Fruit fly (Drosophila melanogaster) whole organism, embryonic: ENCODE measurements around the gene mRpS33.
A peak's percentile ranks its signal among the peaks of the same experiment; 100 is the strongest.

Experiments used
- Atf6 ChIP-seq: fragments of 200-800 bp; sonication (Bioruptor generic); IDR thresholded peaks from 2 replicates; pipeline ENCODE4 v1.3.6; 2022; ENCODE audit warnings: missing biosample characterization, missing genetic modification characterization
- BEAF-32 ChIP-seq: fragments of 200-800 bp; sonication (Bioruptor generic); optimal IDR thresholded peaks from 3 replicates; lab custom pipeline; 2017; ENCODE audit warnings: missing biosample characterization, missing genetic modification characterization, mild to moderate bottlenecking, moderate library complexity, missing genetic modification reagents
- Blimp-1 ChIP-seq: fragments of 200-800 bp; sonication (Bioruptor generic); optimal IDR thresholded peaks from 3 replicates; lab custom pipeline; 2018; ENCODE audit warnings: missing biosample characterization, missing genetic modification characterization, mild to moderate bottlenecking, moderate library complexity, missing genetic modification reagents
- CG11696 ChIP-seq: fragments of 200-800 bp; sonication (Bioruptor generic); IDR thresholded peaks from 2 replicates; pipeline ENCODE4 v1.3.6; 2022; ENCODE audit warnings: missing biosample characterization, missing genetic modification characterization
- CG12104 ChIP-seq: fragments of 200-800 bp; sonication (Bioruptor generic); optimal IDR thresholded peaks from 3 replicates; lab custom pipeline; 2016; ENCODE audit warnings: missing biosample characterization, missing genetic modification characterization
- CG13775 ChIP-seq: fragments of 200-800 bp; sonication (Bioruptor generic); optimal IDR thresholded peaks from 3 replicates; lab custom pipeline; 2017; ENCODE audit warnings: missing biosample characterization, mild to moderate bottlenecking, missing genetic modification characterization
- CG15514 ChIP-seq: fragments of 200-800 bp; sonication (Bioruptor generic); optimal IDR thresholded peaks from 3 replicates; lab custom pipeline; 2017; ENCODE audit warnings: missing biosample characterization, missing genetic modification characterization, mild to moderate bottlenecking, moderate library complexity, missing genetic modification reagents
- CG15601 ChIP-seq: fragments of 200-800 bp; sonication (Bioruptor generic); optimal IDR thresholded peaks from 3 replicates; lab custom pipeline; 2019; ENCODE audit warnings: missing biosample characterization, mild to moderate bottlenecking, missing genetic modification characterization, moderate library complexity
- CG1603 ChIP-seq: fragments of 200-800 bp; sonication (Bioruptor generic); optimal IDR thresholded peaks from 2 replicates; lab custom pipeline; 2019; ENCODE audit warnings: missing biosample characterization, mild to moderate bottlenecking, missing genetic modification characterization, moderate library complexity
- CG16815 ChIP-seq: fragments of 200-800 bp; sonication (Bioruptor generic); optimal IDR thresholded peaks from 3 replicates; lab custom pipeline; 2017; ENCODE audit warnings: missing biosample characterization, mild to moderate bottlenecking, missing genetic modification characterization
- CG16863 ChIP-seq: fragments of 200-800 bp; sonication (Bioruptor generic); optimal IDR thresholded peaks from 3 replicates; lab custom pipeline; 2016; ENCODE audit warnings: missing biosample characterization, missing genetic modification characterization
- CG17359 ChIP-seq: fragments of 200-800 bp; sonication (Bioruptor generic); optimal IDR thresholded peaks from 3 replicates; lab custom pipeline; 2018; ENCODE audit warnings: missing biosample characterization, mild to moderate bottlenecking, missing genetic modification characterization, moderate library complexity
- CG18599 ChIP-seq: fragments of 200-800 bp; sonication (Bioruptor generic); optimal IDR thresholded peaks from 3 replicates; lab custom pipeline; 2017; ENCODE audit warnings: missing biosample characterization, missing genetic modification characterization, mild to moderate bottlenecking, moderate library complexity, missing genetic modification reagents
- CG30020 ChIP-seq: fragments of 200-800 bp; optimal IDR thresholded peaks from 2 replicates; lab custom pipeline; 2019; ENCODE audit warnings: missing biosample characterization, mild to moderate bottlenecking, missing genetic modification characterization, moderate library complexity
- CG31365 ChIP-seq: fragments of 200-800 bp; sonication (Bioruptor generic); optimal IDR thresholded peaks from 2 replicates; lab custom pipeline; 2018; ENCODE audit warnings: missing biosample characterization, mild to moderate bottlenecking, missing genetic modification characterization
- CG31388 ChIP-seq: fragments of 200-800 bp; sonication (Bioruptor generic); optimal IDR thresholded peaks from 2 replicates; lab custom pipeline; 2016; ENCODE audit warnings: missing biosample characterization, missing genetic modification characterization
- CG32532 ChIP-seq: fragments of 200-800 bp; sonication (Bioruptor generic); IDR thresholded peaks from 2 replicates; pipeline ENCODE4 v1.3.6; 2022; ENCODE audit warnings: missing biosample characterization, missing genetic modification characterization
- CG3407 ChIP-seq: fragments of 200-800 bp; sonication (Bioruptor generic); optimal IDR thresholded peaks from 2 replicates; lab custom pipeline; 2018; ENCODE audit warnings: missing biosample characterization, mild to moderate bottlenecking, missing genetic modification characterization
- CG34224 ChIP-seq: fragments of 200-800 bp; sonication (Bioruptor generic); IDR thresholded peaks from 3 replicates; pipeline ENCODE4 v1.3.6; 2022; ENCODE audit warnings: missing biosample characterization, missing genetic modification characterization; ENCODE audit not compliant: partially characterized antibody
- CG6765 ChIP-seq: fragments of 200-800 bp; sonication (Bioruptor generic); optimal IDR thresholded peaks from 3 replicates; lab custom pipeline; 2017; ENCODE audit warnings: missing biosample characterization, mild to moderate bottlenecking, missing genetic modification characterization
- CG7556 ChIP-seq: fragments of 200-800 bp; sonication (Bioruptor generic); optimal IDR thresholded peaks from 2 replicates; lab custom pipeline; 2017; ENCODE audit warnings: missing biosample characterization, mild to moderate bottlenecking, missing genetic modification characterization
- Dek ChIP-seq: fragments of 200-800 bp; sonication (Bioruptor generic); optimal IDR thresholded peaks from 3 replicates; lab custom pipeline; 2019; ENCODE audit warnings: missing biosample characterization, mild to moderate bottlenecking, missing genetic modification characterization, moderate library complexity
- Dip3 ChIP-seq: fragments of 200-800 bp; sonication (Bioruptor generic); optimal IDR thresholded peaks from 3 replicates; lab custom pipeline; 2016; ENCODE audit warnings: missing biosample characterization, missing genetic modification characterization
- Elba2 ChIP-seq: fragments of 200-800 bp; sonication (Bioruptor generic); optimal IDR thresholded peaks from 3 replicates; lab custom pipeline; 2016; ENCODE audit warnings: missing biosample characterization, missing genetic modification characterization
- Lim3 ChIP-seq: fragments of 200-800 bp; sonication (Bioruptor generic); IDR thresholded peaks from 2 replicates; pipeline ENCODE4 v1.3.6; 2022; ENCODE audit warnings: missing biosample characterization, missing genetic modification characterization
- MTF-1 ChIP-seq: fragments of 200-800 bp; sonication (Bioruptor generic); optimal IDR thresholded peaks from 2 replicates; lab custom pipeline; 2018; ENCODE audit warnings: missing biosample characterization, mild to moderate bottlenecking, missing genetic modification characterization, borderline replicate concordance
- Meics ChIP-seq: fragments of 200-800 bp; sonication (Bioruptor generic); optimal IDR thresholded peaks from 2 replicates; lab custom pipeline; 2017; ENCODE audit warnings: missing biosample characterization, mild to moderate bottlenecking, missing genetic modification characterization
- Oaz ChIP-seq: fragments of 200-800 bp; sonication (Bioruptor generic); IDR thresholded peaks from 2 replicates; pipeline ENCODE4 v1.3.6; 2022; ENCODE audit warnings: missing biosample characterization, missing genetic modification characterization
- Opbp ChIP-seq: fragments of 200-800 bp; sonication (Bioruptor generic); IDR thresholded peaks from 3 replicates; pipeline ENCODE4 v1.3.6; 2022; ENCODE audit warnings: missing biosample characterization, missing genetic modification characterization; ENCODE audit not compliant: partially characterized antibody
- abd-A ChIP-seq: fragments of 200-800 bp; sonication (Bioruptor generic); optimal IDR thresholded peaks from 3 replicates; lab custom pipeline; 2019; ENCODE audit warnings: missing biosample characterization, mild to moderate bottlenecking, missing genetic modification characterization, moderate library complexity
- chinmo ChIP-seq: fragments of 200-800 bp; sonication (Bioruptor generic); IDR thresholded peaks from 4 replicates; pipeline ENCODE4 v1.3.6; 2022; ENCODE audit warnings: missing biosample characterization, missing genetic modification characterization; ENCODE audit not compliant: partially characterized antibody
- corto ChIP-seq: fragments of 200-800 bp; sonication (Bioruptor generic); optimal IDR thresholded peaks from 2 replicates; lab custom pipeline; 2016; ENCODE audit warnings: missing biosample characterization, mild to moderate bottlenecking, missing genetic modification characterization, moderate library complexity
- croc ChIP-seq: fragments of 200-800 bp; sonication (Bioruptor generic); conservative IDR thresholded peaks from 3 replicates; pipeline ENCODE4 v1.3.6; 2022; ENCODE audit warnings: missing biosample characterization, missing genetic modification characterization
- crp ChIP-seq, 2 experiments: fragments of 200-800 bp; sonication (Bioruptor generic); optimal IDR thresholded peaks; 2 replicates in 1 of 2; 3 replicates in 1 of 2; lab custom pipeline; 2017; ENCODE audit warnings: missing biosample characterization in 2 of 2, missing genetic modification characterization in 2 of 2, mild to moderate bottlenecking in 1 of 2, moderate library complexity in 1 of 2
- danr ChIP-seq: fragments of 200-800 bp; sonication (Bioruptor generic); IDR thresholded peaks from 2 replicates; pipeline ENCODE4 v1.3.6; 2022; ENCODE audit warnings: missing biosample characterization, missing genetic modification characterization
- dysf ChIP-seq: fragments of 200-800 bp; sonication (Bioruptor generic); IDR thresholded peaks from 3 replicates; pipeline ENCODE4 v1.3.6; 2022; ENCODE audit warnings: missing biosample characterization, missing genetic modification characterization
- gcm2 ChIP-seq: fragments of 200-800 bp; sonication (Bioruptor generic); optimal IDR thresholded peaks from 2 replicates; lab custom pipeline; 2016; ENCODE audit warnings: missing biosample characterization, missing genetic modification characterization
- gro ChIP-seq: fragments of 200-800 bp; sonication (Bioruptor generic); optimal IDR thresholded peaks from 2 replicates; lab custom pipeline; 2016; ENCODE audit warnings: missing biosample characterization, missing genetic modification characterization
- kni ChIP-seq: fragments of 200-800 bp; sonication (Bioruptor generic); optimal IDR thresholded peaks from 3 replicates; lab custom pipeline; 2017; ENCODE audit warnings: mild to moderate bottlenecking, missing biosample characterization, missing genetic modification reagents, missing genetic modification characterization
- lbe ChIP-seq: fragments of 200-800 bp; sonication (Bioruptor generic); optimal IDR thresholded peaks from 2 replicates; lab custom pipeline; 2016; ENCODE audit warnings: missing biosample characterization, mild to moderate bottlenecking, missing genetic modification characterization
- lov ChIP-seq, 2 experiments: fragments of 200-800 bp in 1 of 2; fragments of >200 bp in 1 of 2; sonication (Bioruptor generic) in 1 of 2; IDR thresholded peaks in 1 of 2; optimal IDR thresholded peaks in 1 of 2; 2 replicates in 1 of 2; 3 replicates in 1 of 2; pipeline versions ENCODE4 v1.3.6 to Lab custom; 2017 to 2022; ENCODE audit warnings: missing biosample characterization in 1 of 2, missing genetic modification characterization in 1 of 2
- org-1 ChIP-seq: fragments of 200-800 bp; sonication (Bioruptor generic); optimal IDR thresholded peaks from 2 replicates; lab custom pipeline; 2017; ENCODE audit warnings: missing biosample characterization, missing genetic modification characterization
- pfk ChIP-seq: fragments of 200-800 bp; sonication (Bioruptor generic); optimal IDR thresholded peaks from 2 replicates; lab custom pipeline; 2018; ENCODE audit warnings: missing biosample characterization, mild to moderate bottlenecking, missing genetic modification characterization, moderate library complexity
- sd ChIP-seq: fragments of 200-800 bp; sonication (Bioruptor generic); optimal IDR thresholded peaks from 3 replicates; lab custom pipeline; 2018; ENCODE audit warnings: missing biosample characterization, mild to moderate bottlenecking, missing genetic modification characterization, moderate library complexity
- seq ChIP-seq: fragments of 200-800 bp; sonication (Bioruptor generic); IDR thresholded peaks from 2 replicates; pipeline ENCODE4 v1.3.6; 2022; ENCODE audit warnings: missing biosample characterization, missing genetic modification characterization
- slbo ChIP-seq: fragments of 200-800 bp; sonication (Bioruptor generic); IDR thresholded peaks from 2 replicates; pipeline ENCODE4 v1.3.6; 2022; ENCODE audit warnings: missing biosample characterization, missing genetic modification characterization
- ssp ChIP-seq: fragments of 200-800 bp; sonication (Bioruptor generic); IDR thresholded peaks from 2 replicates; pipeline ENCODE4 v1.3.6; 2022; ENCODE audit warnings: missing biosample characterization, missing genetic modification characterization
- usp ChIP-seq: fragments of >200 bp; optimal IDR thresholded peaks from 2 replicates; lab custom pipeline; 2017; ENCODE audit warnings: missing biosample characterization, missing genetic modification characterization
- vnd ChIP-seq: fragments of 200-800 bp; sonication (Bioruptor generic); IDR thresholded peaks from 3 replicates; pipeline ENCODE4 v1.3.6; 2022; ENCODE audit warnings: missing biosample characterization, missing genetic modification characterization; ENCODE audit not compliant: partially characterized antibody

The mRpS33 gene

DNA sequence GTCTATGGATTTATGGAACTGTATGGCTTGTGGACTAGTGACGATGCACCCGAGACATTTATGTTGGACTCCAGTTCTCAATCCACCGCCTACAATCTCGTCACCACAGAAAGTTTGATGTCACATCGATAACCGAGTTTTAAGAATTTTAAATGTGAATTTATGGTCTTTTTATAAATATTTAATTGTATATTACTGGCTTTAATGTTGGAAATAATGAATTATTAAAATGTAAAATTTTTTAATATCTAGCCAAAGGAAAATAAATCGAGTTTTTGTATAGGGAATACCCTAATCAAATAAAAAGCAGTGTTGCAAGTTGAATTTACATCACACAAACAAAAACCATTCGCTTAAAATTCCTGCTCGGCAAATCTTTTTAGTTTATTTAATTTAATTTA lies 3.7 kb downstream of the mRpS33 start, which contains the start of gene Fntb (continued):
- TF ChIP-seq MTF-1 (GFP tag; lab: Kevin White, UChicago), result no peak
- no peak for TF ChIP-seq Lim3 (GFP tag; lab: Robert Waterston, UW)
- TF ChIP-seq CG15514 (GFP tag; lab: Kevin White, UChicago), result peak; percentile 68
- no peak for TF ChIP-seq corto (GFP tag; lab: Kevin White, UChicago)
- TF ChIP-seq Dek (tag; lab: Kevin White, UChicago), result peak; percentile 69
- TF ChIP-seq sd (tag; lab: Kevin White, UChicago), result no peak
- peak; percentile 12 for TF ChIP-seq CG31388
- no peak for TF ChIP-seq pfk
- TF ChIP-seq vnd, result no peak
- TF ChIP-seq usp (GFP tag; lab: Kevin White, UChicago), result no peak
- TF ChIP-seq CG1603 (tag; lab: Kevin White, UChicago), result no peak
- peak; percentile 62 for TF ChIP-seq CG30020 (tag; lab: Kevin White, UChicago)
- peak; percentile 70; the same call in 1 of the 2 replicates for TF ChIP-seq CG32532 (GFP tag; lab: Robert Waterston, UW)
- TF ChIP-seq CG34224 (GFP tag; lab: Robert Waterston, UW), result peak; percentile 35; the same call in 1 of the 3 replicates
- TF ChIP-seq CG12104, result peak; percentile 40
- peak; percentile 51 for TF ChIP-seq CG7556 (GFP tag; lab: Kevin White, UChicago)
- no peak for TF ChIP-seq org-1 (GFP tag; lab: Kevin White, UChicago)
- no peak for TF ChIP-seq lov (optimal IDR thresholded peaks at IDR 0.05; lab: Kevin White, UChicago)
- no peak for TF ChIP-seq lov (GFP tag; IDR thresholded peaks at IDR 0.05; lab: Robert Waterston, UW)
- peak; percentile 40 for TF ChIP-seq CG6765 (GFP tag; lab: Kevin White, UChicago)
- no peak for TF ChIP-seq Opbp (GFP tag; lab: Robert Waterston, UW)
- no peak for TF ChIP-seq Dip3 (GFP tag; lab: Kevin White, UChicago)
- TF ChIP-seq CG15601 (tag; lab: Kevin White, UChicago), result peak; percentile 58
- 0 out of 2 replicates have a peak, but pooled peaks have one; percentile 20 for TF ChIP-seq CG11696
- TF ChIP-seq ssp (GFP tag; lab: Robert Waterston, UW), result peak; percentile 44; the same call in 1 of the 2 replicates
- peak; percentile 45 for TF ChIP-seq CG16815 (GFP tag; lab: Kevin White, UChicago)
- peak; percentile 7 for TF ChIP-seq CG16863 (GFP tag; lab: Kevin White, UChicago)
- 0 out of 2 replicates have a peak, but pooled peaks have one; percentile 15 for TF ChIP-seq seq (GFP tag; lab: Robert Waterston, UW)
- no peak for TF ChIP-seq gcm2 (GFP tag; lab: Kevin White, UChicago)
- no peak for TF ChIP-seq chinmo (GFP tag; lab: Robert Waterston, UW)
- TF ChIP-seq croc, result peak; percentile 29; the same call in 2 of the 3 replicates
- no peak for TF ChIP-seq Elba2
- peak; percentile 70 for TF ChIP-seq slbo (GFP tag; lab: Robert Waterston, UW)
- TF ChIP-seq gro (GFP tag; lab: Kevin White, UChicago), result no peak
- TF ChIP-seq CG18599 (GFP tag; lab: Kevin White, UChicago), result no peak
- TF ChIP-seq CG3407, result peak; percentile 28
- no peak for TF ChIP-seq Blimp-1 (GFP tag; lab: Kevin White, UChicago)
- TF ChIP-seq Atf6, result peak; percentile 45; the same call in 1 of the 2 replicates
- peak; percentile 99 for TF ChIP-seq Meics
- no peak for TF ChIP-seq abd-A (tag; lab: Kevin White, UChicago)
- peak; percentile 35 for TF ChIP-seq lbe (GFP tag; lab: Kevin White, UChicago)
- peak; percentile 31 for TF ChIP-seq BEAF-32 (GFP tag; lab: Kevin White, UChicago)
- peak; percentile 74 for TF ChIP-seq CG13775 (GFP tag; lab: Kevin White, UChicago)
- no peak for TF ChIP-seq kni (GFP tag; lab: Kevin White, UChicago)
- peak in 1 of 2 experiments; percentile 8 for TF ChIP-seq crp (GFP tag; optimal IDR thresholded peaks at IDR 0.05; lab: Kevin White, UChicago)
- TF ChIP-seq Oaz (GFP tag; lab: Robert Waterston, UW), result no peak
- peak; percentile 74 for TF ChIP-seq dysf (GFP tag; lab: Robert Waterston, UW)
- TF ChIP-seq CG17359, result peak; percentile 79
- peak; percentile 12 for TF ChIP-seq CG31365 (tag; lab: Kevin White, UChicago)
- TF ChIP-seq danr (GFP tag; lab: Robert Waterston, UW), result peak; percentile 36; the same call in 1 of the 2 replicates
